Fruit fly (Drosophila melanogaster) whole organism, embryonic: Measurements from ENCODE around the gene CkIIalpha-i3.

Experiments used
- C15 ChIP-seq: fragments of 200-800 bp; sonication (Bioruptor generic); IDR thresholded peaks from 3 replicates; pipeline ENCODE4 v1.3.6; 2022; ENCODE audit warnings: missing biosample characterization, missing genetic modification characterization
- CG10366 ChIP-seq: fragments of 200-800 bp; sonication (Bioruptor generic); IDR thresholded peaks from 2 replicates; pipeline ENCODE4 v1.3.6; 2022; ENCODE audit warnings: missing biosample characterization, missing genetic modification characterization
- CG12071 ChIP-seq: fragments of 200-800 bp; sonication (Bioruptor generic); optimal IDR thresholded peaks from 3 replicates; lab custom pipeline; 2018; ENCODE audit warnings: missing biosample characterization, mild to moderate bottlenecking, missing genetic modification characterization
- CG12104 ChIP-seq: fragments of 200-800 bp; sonication (Bioruptor generic); optimal IDR thresholded peaks from 3 replicates; lab custom pipeline; 2016; ENCODE audit warnings: missing biosample characterization, missing genetic modification characterization
- CG12236 ChIP-seq: fragments of 200-800 bp; sonication (Bioruptor generic); optimal IDR thresholded peaks from 2 replicates; lab custom pipeline; 2016; ENCODE audit warnings: missing biosample characterization, missing genetic modification characterization
- CG13287 ChIP-seq: fragments of 200-800 bp; sonication (Bioruptor generic); IDR thresholded peaks from 2 replicates; pipeline ENCODE4 v1.3.6; 2022; ENCODE audit warnings: missing biosample characterization, missing genetic modification characterization; ENCODE audit not compliant: partially characterized antibody
- CG13894 ChIP-seq: fragments of 200-800 bp; sonication (Bioruptor generic); optimal IDR thresholded peaks from 3 replicates; lab custom pipeline; 2018; ENCODE audit warnings: missing biosample characterization, mild to moderate bottlenecking, missing genetic modification characterization, moderate library complexity
- CG15696 ChIP-seq: fragments of 200-800 bp; sonication (Bioruptor generic); optimal IDR thresholded peaks from 2 replicates; lab custom pipeline; 2019; ENCODE audit warnings: missing biosample characterization, mild to moderate bottlenecking, missing genetic modification characterization, moderate library complexity
- CG17361 ChIP-seq: fragments of 200-800 bp; sonication (Bioruptor generic); IDR thresholded peaks from 3 replicates; pipeline ENCODE4 v1.3.6; 2022; ENCODE audit warnings: missing biosample characterization, missing genetic modification characterization
- CG17802 ChIP-seq: fragments of 200-800 bp; sonication (Bioruptor generic); optimal IDR thresholded peaks from 2 replicates; lab custom pipeline; 2018; ENCODE audit warnings: missing biosample characterization, mild to moderate bottlenecking, missing genetic modification characterization, moderate library complexity
- CG42726 ChIP-seq: fragments of 200-800 bp; sonication (Bioruptor generic); IDR thresholded peaks from 2 replicates; pipeline ENCODE4 v1.3.6; 2022; ENCODE audit warnings: missing biosample characterization, missing genetic modification characterization; ENCODE audit not compliant: partially characterized antibody
- CG5953 ChIP-seq: fragments of 200-800 bp; sonication (Bioruptor generic); IDR thresholded peaks from 2 replicates; pipeline ENCODE4 v1.3.6; 2022; ENCODE audit warnings: missing biosample characterization, missing genetic modification characterization
- CG7745 ChIP-seq: fragments of 200-800 bp; sonication (Bioruptor generic); optimal IDR thresholded peaks from 2 replicates; lab custom pipeline; 2018; ENCODE audit warnings: missing biosample characterization, mild to moderate bottlenecking, missing genetic modification characterization, moderate library complexity
- CG7963 ChIP-seq: fragments of 200-800 bp; sonication (Bioruptor generic); IDR thresholded peaks from 3 replicates; pipeline ENCODE4 v1.3.6; 2022; ENCODE audit warnings: missing biosample characterization, missing genetic modification characterization; ENCODE audit not compliant: partially characterized antibody
- CG8290 ChIP-seq, 3 experiments: fragments of 200-800 bp; sonication (Bioruptor generic); optimal IDR thresholded peaks; 2 replicates each; lab custom pipeline; 2016 to 2019; ENCODE audit warnings: missing biosample characterization in 3 of 3, missing genetic modification characterization in 3 of 3, mild to moderate bottlenecking in 2 of 3, moderate library complexity in 1 of 3
- CG9876 ChIP-seq: fragments of 200-800 bp; sonication (Bioruptor generic); optimal IDR thresholded peaks from 2 replicates; lab custom pipeline; 2016; ENCODE audit warnings: missing biosample characterization, missing genetic modification characterization
- D ChIP-seq, 2 experiments: fragments of 200-800 bp in 1 of 2; fragments of >200 bp in 1 of 2; sonication (Bioruptor generic) in 1 of 2; optimal IDR thresholded peaks; 2 replicates in 1 of 2; 3 replicates in 1 of 2; lab custom pipeline; 2017; ENCODE audit warnings: mild to moderate bottlenecking in 1 of 2, missing biosample characterization in 1 of 2, missing genetic modification characterization in 1 of 2, missing genetic modification reagents in 1 of 2
- Deaf1 ChIP-seq: fragments of 200-800 bp; optimal IDR thresholded peaks from 3 replicates; lab custom pipeline; 2019; ENCODE audit warnings: missing biosample characterization, mild to moderate bottlenecking, missing genetic modification characterization, moderate library complexity
- Dip2 ChIP-seq: fragments of 200-800 bp; sonication (Bioruptor generic); IDR thresholded peaks from 2 replicates; pipeline ENCODE4 v1.3.6; 2022; ENCODE audit warnings: missing biosample characterization, missing genetic modification characterization
- Hey ChIP-seq: fragments of 200-800 bp; sonication (Bioruptor generic); optimal IDR thresholded peaks from 3 replicates; lab custom pipeline; 2018; ENCODE audit warnings: missing biosample characterization, mild to moderate bottlenecking, missing genetic modification characterization
- Hr39 ChIP-seq: fragments of >200 bp; optimal IDR thresholded peaks from 2 replicates; lab custom pipeline; 2017
- Hr51 ChIP-seq, 2 experiments: fragments of 200-800 bp; sonication (Bioruptor generic); optimal IDR thresholded peaks; 2 replicates in 1 of 2; 3 replicates in 1 of 2; lab custom pipeline; 2016 to 2018; ENCODE audit warnings: missing biosample characterization in 2 of 2, missing genetic modification characterization in 2 of 2, mild to moderate bottlenecking in 1 of 2, moderate library complexity in 1 of 2
- MESR4 ChIP-seq: fragments of 200-800 bp; sonication (Bioruptor generic); optimal IDR thresholded peaks from 2 replicates; lab custom pipeline; 2018; ENCODE audit warnings: missing biosample characterization, mild to moderate bottlenecking, missing genetic modification characterization, moderate library complexity
- Pdp1 ChIP-seq, 2 experiments: fragments of 200-800 bp; sonication (Bioruptor generic); optimal IDR thresholded peaks; 3 replicates each; lab custom pipeline; 2016; ENCODE audit warnings: missing biosample characterization in 2 of 2, missing genetic modification characterization in 2 of 2, mild to moderate bottlenecking in 1 of 2, moderate library complexity in 1 of 2
- Six4 ChIP-seq: fragments of 200-800 bp; sonication (Bioruptor generic); optimal IDR thresholded peaks from 2 replicates; lab custom pipeline; 2016; ENCODE audit warnings: missing biosample characterization, missing genetic modification characterization
- ab ChIP-seq: fragments of 200-800 bp; sonication (Bioruptor generic); optimal IDR thresholded peaks from 2 replicates; lab custom pipeline; 2016; ENCODE audit warnings: missing biosample characterization, missing genetic modification characterization
- az2 ChIP-seq: fragments of 200-800 bp; sonication (Bioruptor generic); optimal IDR thresholded peaks from 3 replicates; lab custom pipeline; 2016; ENCODE audit warnings: missing biosample characterization, missing genetic modification characterization
- chinmo ChIP-seq: fragments of 200-800 bp; sonication (Bioruptor generic); IDR thresholded peaks from 4 replicates; pipeline ENCODE4 v1.3.6; 2022; ENCODE audit warnings: missing biosample characterization, missing genetic modification characterization; ENCODE audit not compliant: partially characterized antibody
- crol ChIP-seq: fragments of 200-800 bp; sonication (Bioruptor generic); IDR thresholded peaks from 2 replicates; pipeline ENCODE4 v1.3.6; 2022; ENCODE audit warnings: missing biosample characterization, missing genetic modification characterization
- gsb-n ChIP-seq: fragments of 200-800 bp; sonication (Bioruptor generic); optimal IDR thresholded peaks from 3 replicates; lab custom pipeline; 2018; ENCODE audit warnings: missing biosample characterization, mild to moderate bottlenecking, missing genetic modification characterization
- ind ChIP-seq: fragments of 200-800 bp; sonication (Bioruptor generic); optimal IDR thresholded peaks from 3 replicates; lab custom pipeline; 2016; ENCODE audit warnings: missing biosample characterization, missing genetic modification characterization
- klu ChIP-seq: fragments of 200-800 bp; sonication (Bioruptor generic); IDR thresholded peaks from 2 replicates; pipeline ENCODE4 v1.3.6; 2022; ENCODE audit warnings: missing biosample characterization, missing genetic modification characterization
- nerfin-1 ChIP-seq: fragments of 200-800 bp; sonication (Bioruptor generic); optimal IDR thresholded peaks from 3 replicates; lab custom pipeline; 2019; ENCODE audit warnings: missing biosample characterization, mild to moderate bottlenecking, missing genetic modification characterization, moderate library complexity
- odd ChIP-seq: fragments of 200-800 bp; sonication (Bioruptor generic); optimal IDR thresholded peaks from 2 replicates; lab custom pipeline; 2017; ENCODE audit warnings: missing biosample characterization, mild to moderate bottlenecking, missing genetic modification characterization
- onecut ChIP-seq: fragments of 200-800 bp; sonication (Bioruptor generic); IDR thresholded peaks from 2 replicates; pipeline ENCODE4 v1.3.6; 2022; ENCODE audit warnings: missing biosample characterization, missing genetic modification characterization
- pita ChIP-seq: fragments of 200-800 bp; sonication (Bioruptor generic); optimal IDR thresholded peaks from 2 replicates; lab custom pipeline; 2017; ENCODE audit warnings: missing biosample characterization, mild to moderate bottlenecking, missing genetic modification characterization
- rib ChIP-seq: fragments of 200-800 bp; sonication (Bioruptor generic); IDR thresholded peaks from 2 replicates; pipeline ENCODE4 v1.3.6; 2022; ENCODE audit warnings: missing biosample characterization, missing genetic modification characterization
- row ChIP-seq: fragments of 200-800 bp; sonication (Bioruptor generic); IDR thresholded peaks from 3 replicates; pipeline ENCODE4 v1.3.6; 2022; ENCODE audit warnings: missing biosample characterization, missing genetic modification characterization
- sens ChIP-seq: fragments of 200-800 bp; sonication (Bioruptor generic); peaks from one replicate; lab custom pipeline; 2016; ENCODE audit warnings: missing biosample characterization, missing genetic modification characterization
- sob ChIP-seq: fragments of 200-800 bp; sonication (Bioruptor generic); IDR thresholded peaks from 2 replicates; pipeline ENCODE4 v1.3.6; 2022; ENCODE audit warnings: missing biosample characterization, missing genetic modification characterization
- sr ChIP-seq: fragments of 200-800 bp; sonication (Bioruptor generic); IDR thresholded peaks from 3 replicates; pipeline ENCODE4 v1.3.6; 2022; ENCODE audit warnings: missing biosample characterization, missing genetic modification characterization
- wdn ChIP-seq: fragments of 200-800 bp; sonication (Bioruptor generic); IDR thresholded peaks from 2 replicates; pipeline ENCODE4 v1.3.6; 2022; ENCODE audit warnings: missing biosample characterization, missing genetic modification characterization

The CkIIalpha-i3 gene

dm6 chr3L:697724-698123 is 12.7 kb downstream of the CkIIalpha-i3 start (continued):
- no peak for TF ChIP-seq CG8290 (GFP tag; optimal IDR thresholded peaks at IDR 0.05; lab: Kevin White, UChicago)
- TF ChIP-seq CG8290 (tag; optimal IDR thresholded peaks at IDR 0.05; lab: Kevin White, UChicago) = peak in 1 of 2 experiments; percentile 38
- no peak for TF ChIP-seq pita (GFP tag; lab: Kevin White, UChicago)
- no peak for TF ChIP-seq ab (GFP tag; lab: Kevin White, UChicago)
- no peak for TF ChIP-seq ind (GFP tag; lab: Kevin White, UChicago)
- TF ChIP-seq klu = no peak
- TF ChIP-seq nerfin-1 (tag; lab: Kevin White, UChicago) = peak; percentile 33
- peak; percentile 100 for TF ChIP-seq CG13894
- no peak for TF ChIP-seq CG13287 (GFP tag; lab: Robert Waterston, UW)
- TF ChIP-seq CG9876 (GFP tag; lab: Kevin White, UChicago) = no peak
- TF ChIP-seq az2 (GFP tag; lab: Kevin White, UChicago) = no peak
- peak; percentile 83 for TF ChIP-seq Deaf1
- no peak for TF ChIP-seq CG15696 (tag; lab: Kevin White, UChicago)
- TF ChIP-seq chinmo (GFP tag; lab: Robert Waterston, UW) = 0 out of 4 replicates have a peak, but pooled peaks have one; percentile 60
- TF ChIP-seq sens (GFP tag; lab: Kevin White, UChicago) = no peak
- TF ChIP-seq sob (GFP tag; lab: Robert Waterston, UW) = no peak
- TF ChIP-seq Pdp1 (GFP tag; optimal IDR thresholded peaks at IDR 0.05; lab: Kevin White, UChicago) = no peak
- 0 out of 3 replicates have a peak, but pooled peaks have one; percentile 5 for TF ChIP-seq row
- TF ChIP-seq rib (GFP tag; lab: Robert Waterston, UW) = no peak
- no peak for TF ChIP-seq MESR4
- TF ChIP-seq CG42726 = no peak
- TF ChIP-seq Hr39 (lab: Kevin White, UChicago) = no peak
- TF ChIP-seq CG12236 = no peak
- no peak for TF ChIP-seq Six4 (GFP tag; lab: Kevin White, UChicago)
- no peak for TF ChIP-seq CG5953
- no peak for TF ChIP-seq odd
- no peak for TF ChIP-seq CG10366 (GFP tag; lab: Robert Waterston, UW)
- no peak for TF ChIP-seq CG7745 (tag; lab: Kevin White, UChicago)
- TF ChIP-seq CG12071 (GFP tag; lab: Kevin White, UChicago) = no peak
- no peak for TF ChIP-seq CG12104 (GFP tag; lab: Kevin White, UChicago)
- TF ChIP-seq CG17802 (tag; lab: Kevin White, UChicago) = no peak

- TF ChIP-seq crol (GFP tag; lab: Robert Waterston, UW) (peak; percentile 64; the same call in 1 of the 2 replicates), wdn (GFP tag; lab: Robert Waterston, UW) (no peak), Hr51 (GFP tag; optimal IDR thresholded peaks at IDR 0.05; lab: Kevin White, UChicago) (no peak), CG7963 (GFP tag; lab: Robert Waterston, UW) (no peak), D (optimal IDR thresholded peaks at IDR 0.05; lab: Kevin White, UChicago) (peak; percentile 80), D (GFP tag; optimal IDR thresholded peaks at IDR 0.05; lab: Kevin White, UChicago) (no peak), onecut (GFP tag; lab: Robert Waterston, UW) (peak; percentile 36; the same call in 1 of the 2 replicates), sr (no peak), Hey (tag; lab: Kevin White, UChicago) (no peak), gsb-n (tag; lab: Kevin White, UChicago) (no peak), C15 (no peak), CG17361 (GFP tag; lab: Robert Waterston, UW) (peak; percentile 5; the same call in 1 of the 3 replicates), Dip2 (GFP tag; lab: Robert Waterston, UW) (no peak)
Observed at dm6 chr3L:697055-697427, 13.4 kb downstream of the CkIIalpha-i3 start.
